Worm (Caenorhabditis elegans) whole organism, young adult: ENCODE data around the gene C27C12.4.

Experiments used
- B0336.3 ChIP-seq: fragments of 200-800 bp; sonication (Bioruptor generic); IDR thresholded peaks from 2 replicates; pipeline ENCODE4 v1.3.6; 2022; ENCODE audit warnings: missing genetic modification characterization, missing compliant biosample characterization
- F39B2.1 ChIP-seq: fragments of 200-800 bp; sonication (Bioruptor generic); IDR thresholded peaks from 2 replicates; pipeline ENCODE4 v1.3.6; 2022; ENCODE audit warnings: missing genetic modification reagents, missing genetic modification characterization, missing compliant biosample characterization
- Y53F4B.3 ChIP-seq: fragments of 200-800 bp; sonication (Bioruptor generic); IDR thresholded peaks from 2 replicates; pipeline ENCODE4 v1.3.6; 2022; ENCODE audit warnings: missing genetic modification reagents, missing genetic modification characterization, missing compliant biosample characterization
- ZK185.1 ChIP-seq: sonication (generic microtip); optimal IDR thresholded peaks from 2 replicates; lab custom pipeline; 2016; ENCODE audit warnings: mild to moderate bottlenecking, missing genetic modification characterization, missing compliant biosample characterization; ENCODE audit not compliant: poor library complexity, severe bottlenecking
- ama-1 ChIP-seq, 3 experiments: fragments of 150-350 bp in 1 of 3; sonication (generic microtip) in 2 of 3; optimal IDR thresholded peaks; 2 replicates each; lab custom pipeline; 2014 to 2018; ENCODE audit warnings: missing biosample characterization in 2 of 3, missing genetic modification characterization in 2 of 3, missing genetic modification reagents in 2 of 3
- attf-3 ChIP-seq: fragments of 200-800 bp; sonication (Bioruptor generic); conservative IDR thresholded peaks from 2 replicates; pipeline ENCODE4 v1.3.6; 2022; ENCODE audit warnings: missing genetic modification reagents, missing genetic modification characterization, missing compliant biosample characterization
- attf-6 ChIP-seq: fragments of 200-800 bp; sonication (Bioruptor generic); IDR thresholded peaks from 2 replicates; pipeline ENCODE4 v1.3.6; 2022; ENCODE audit warnings: missing genetic modification reagents, missing genetic modification characterization, missing compliant biosample characterization
- bed-2 ChIP-seq: fragments of 200-800 bp; sonication (Bioruptor generic); IDR thresholded peaks from 2 replicates; pipeline ENCODE4 v1.3.6; 2022; ENCODE audit warnings: missing genetic modification reagents, missing genetic modification characterization, missing compliant biosample characterization
- ccch-3 ChIP-seq: fragments of 200-800 bp; sonication (Bioruptor generic); optimal IDR thresholded peaks from 2 replicates; lab custom pipeline; 2018; ENCODE audit warnings: mild to moderate bottlenecking, missing genetic modification characterization, missing compliant biosample characterization
- cebp-1 ChIP-seq, 2 experiments: fragments of 200-800 bp in 1 of 2; sonication (Bioruptor generic) in 1 of 2; sonication (generic microtip) in 1 of 2; IDR thresholded peaks in 1 of 2; optimal IDR thresholded peaks in 1 of 2; 2 replicates each; pipeline versions ENCODE4 v1.3.6 to Lab custom; 2017 to 2022; ENCODE audit warnings: missing compliant biosample characterization in 2 of 2, missing genetic modification characterization in 2 of 2, mild to moderate bottlenecking in 1 of 2, missing genetic modification reagents in 1 of 2, moderate library complexity in 1 of 2
- ceh-40 ChIP-seq: fragments of 200-800 bp; sonication (Bioruptor generic); IDR thresholded peaks from 2 replicates; pipeline ENCODE4 v1.3.6; 2022; ENCODE audit warnings: missing genetic modification characterization, missing compliant biosample characterization
- ceh-79 ChIP-seq: sonication (generic microtip); optimal IDR thresholded peaks from 2 replicates; lab custom pipeline; 2017; ENCODE audit warnings: mild to moderate bottlenecking, missing genetic modification characterization, missing compliant biosample characterization
- dox-1 ChIP-seq: fragments of 200-800 bp; sonication (Bioruptor generic); IDR thresholded peaks from 2 replicates; pipeline ENCODE4 v1.3.6; 2022; ENCODE audit warnings: missing genetic modification reagents, missing genetic modification characterization, missing compliant biosample characterization
- dpl-1 ChIP-seq: fragments of 150-350 bp; optimal IDR thresholded peaks from 2 replicates; lab custom pipeline; 2014; ENCODE audit warnings: missing biosample characterization, missing genetic modification reagents, missing genetic modification characterization
- efl-1 ChIP-seq: fragments of 150-350 bp; optimal IDR thresholded peaks from 2 replicates; lab custom pipeline; 2014; ENCODE audit warnings: missing biosample characterization, missing genetic modification reagents, missing genetic modification characterization
- fkh-3 ChIP-seq: sonication (generic microtip); optimal IDR thresholded peaks from 2 replicates; lab custom pipeline; 2016; ENCODE audit warnings: mild to moderate bottlenecking, missing genetic modification characterization, missing compliant biosample characterization
- hlh-26 ChIP-seq: fragments of 200-800 bp; sonication (Bioruptor generic); conservative IDR thresholded peaks from 2 replicates; pipeline ENCODE4 v1.3.6; 2022; ENCODE audit warnings: missing genetic modification reagents, missing genetic modification characterization, missing compliant biosample characterization
- hsf-1 ChIP-seq: fragments of 200-800 bp; sonication (Bioruptor generic); IDR thresholded peaks from 2 replicates; pipeline ENCODE4 v1.3.6; 2022; ENCODE audit warnings: missing genetic modification reagents, missing genetic modification characterization, missing compliant biosample characterization
- let-526 ChIP-seq: fragments of 200-800 bp; sonication (Bioruptor generic); IDR thresholded peaks from 2 replicates; pipeline ENCODE4 v1.3.6; 2022; ENCODE audit warnings: missing genetic modification reagents, missing genetic modification characterization, missing compliant biosample characterization
- let-607 ChIP-seq, 2 experiments: fragments of 200-800 bp in 1 of 2; sonication (Bioruptor generic) in 1 of 2; sonication (generic microtip) in 1 of 2; optimal IDR thresholded peaks; 2 replicates each; lab custom pipeline; 2016 to 2018; ENCODE audit warnings: mild to moderate bottlenecking in 2 of 2, missing compliant biosample characterization in 2 of 2, missing genetic modification characterization in 2 of 2, moderate library complexity in 2 of 2, missing genotype in 1 of 2
- lin-40 ChIP-seq: sonication (generic microtip); optimal IDR thresholded peaks from 2 replicates; lab custom pipeline; 2016; ENCODE audit warnings: missing genetic modification characterization, mild to moderate bottlenecking, missing compliant biosample characterization, missing genotype, missing genetic modification reagents
- lin-54 ChIP-seq: fragments of 200-800 bp; sonication (Bioruptor generic); optimal IDR thresholded peaks from 2 replicates; lab custom pipeline; 2018; ENCODE audit warnings: mild to moderate bottlenecking, missing genetic modification characterization, missing compliant biosample characterization
- lir-1 ChIP-seq: fragments of 200-800 bp; sonication (Bioruptor generic); conservative IDR thresholded peaks from 2 replicates; pipeline ENCODE4 v1.3.6; 2022; ENCODE audit warnings: missing genetic modification reagents, missing genetic modification characterization, missing compliant biosample characterization
- lsl-1 ChIP-seq: fragments of 200-800 bp; sonication (Bioruptor generic); optimal IDR thresholded peaks from 2 replicates; lab custom pipeline; 2018; ENCODE audit warnings: mild to moderate bottlenecking, missing genetic modification characterization, moderate library complexity, missing compliant biosample characterization
- madf-10 ChIP-seq: sonication (generic microtip); optimal IDR thresholded peaks from 2 replicates; lab custom pipeline; 2016; ENCODE audit warnings: mild to moderate bottlenecking, missing genetic modification characterization, missing compliant biosample characterization
- madf-3 ChIP-seq: fragments of 200-800 bp; sonication (Bioruptor generic); IDR thresholded peaks from 2 replicates; pipeline ENCODE4 v1.3.6; 2022; ENCODE audit warnings: missing genetic modification reagents, missing genetic modification characterization, missing compliant biosample characterization
- mcd-1 ChIP-seq: fragments of 200-800 bp; sonication (Bioruptor generic); IDR thresholded peaks from 2 replicates; pipeline ENCODE4 v1.3.6; 2022; ENCODE audit warnings: missing genetic modification reagents, missing genetic modification characterization, missing compliant biosample characterization
- mel-28 ChIP-seq: sonication (generic microtip); optimal IDR thresholded peaks from 2 replicates; lab custom pipeline; 2016; ENCODE audit warnings: borderline replicate concordance, mild to moderate bottlenecking, missing genetic modification characterization, missing compliant biosample characterization
- mxl-1 ChIP-seq: sonication (generic microtip); optimal IDR thresholded peaks from 2 replicates; lab custom pipeline; 2016; ENCODE audit warnings: missing genetic modification characterization, missing compliant biosample characterization
- nfya-1 ChIP-seq: sonication (generic microtip); optimal IDR thresholded peaks from 2 replicates; lab custom pipeline; 2017; ENCODE audit warnings: antibody characterized with exemption, missing compliant biosample characterization, missing genetic modification characterization, borderline replicate concordance; ENCODE audit not compliant: insufficient read depth
- nfya-2 ChIP-seq: fragments of 200-800 bp; sonication (Bioruptor generic); IDR thresholded peaks from 2 replicates; pipeline ENCODE4 v1.3.6; 2022; ENCODE audit warnings: missing genetic modification reagents, missing genetic modification characterization, missing compliant biosample characterization
- nhr-179 ChIP-seq: sonication (generic microtip); optimal IDR thresholded peaks from 2 replicates; lab custom pipeline; 2016; ENCODE audit warnings: mild to moderate bottlenecking, missing genetic modification characterization, missing compliant biosample characterization
- nhr-27 ChIP-seq: fragments of 200-800 bp; sonication (Bioruptor generic); optimal IDR thresholded peaks from 2 replicates; lab custom pipeline; 2018; ENCODE audit warnings: mild to moderate bottlenecking, missing genetic modification characterization, moderate library complexity, missing compliant biosample characterization
- rec-8 ChIP-seq, 2 experiments: sonication (generic microtip); optimal IDR thresholded peaks; 2 replicates each; lab custom pipeline; 2016; ENCODE audit warnings: mild to moderate bottlenecking in 2 of 2, missing genetic modification characterization in 2 of 2, missing genetic modification reagents in 2 of 2, missing genotype in 2 of 2, missing biosample characterization in 1 of 2, missing compliant biosample characterization in 1 of 2, moderate library complexity in 1 of 2
- rpc-1 ChIP-seq, 2 experiments: fragments of 150-350 bp in 1 of 2; sonication (generic microtip) in 1 of 2; optimal IDR thresholded peaks; 2 replicates each; lab custom pipeline; 2014 to 2018; ENCODE audit warnings: missing biosample characterization in 1 of 2, missing genetic modification characterization in 1 of 2, missing genetic modification reagents in 1 of 2, missing genotype in 1 of 2
- snpc-4 ChIP-seq, 5 experiments: fragments of 150-350 bp in 1 of 5; sonication (generic microtip) in 4 of 5; optimal IDR thresholded peaks; 2 replicates each; lab custom pipeline; 2014 to 2018; ENCODE audit warnings: missing genetic modification characterization in 5 of 5, missing biosample characterization in 3 of 5, antibody characterized with exemption in 2 of 5, mild to moderate bottlenecking in 2 of 5, missing compliant biosample characterization in 2 of 5, missing genotype in 2 of 5, moderate library complexity in 2 of 5, missing genetic modification reagents in 1 of 5
- somi-1 ChIP-seq: fragments of 200-800 bp; sonication (Bioruptor generic); optimal IDR thresholded peaks from 2 replicates; lab custom pipeline; 2018; ENCODE audit warnings: mild to moderate bottlenecking, missing genetic modification characterization, missing compliant biosample characterization
- tbp1 ChIP-seq: fragments of 200-800 bp; sonication (Bioruptor generic); optimal IDR thresholded peaks from 2 replicates; lab custom pipeline; 2018; ENCODE audit warnings: mild to moderate bottlenecking, missing genetic modification characterization, missing compliant biosample characterization
- unc-130 ChIP-seq: sonication (generic microtip); optimal IDR thresholded peaks from 2 replicates; lab custom pipeline; 2016; ENCODE audit warnings: missing genetic modification reagents, missing genetic modification characterization, missing compliant biosample characterization
- xnd-1 ChIP-seq: sonication (generic microtip); optimal IDR thresholded peaks from 2 replicates; lab custom pipeline; 2016; ENCODE audit warnings: missing genotype, missing genetic modification reagents, missing genetic modification characterization, missing compliant biosample characterization
- ztf-26 ChIP-seq: sonication (generic microtip); optimal IDR thresholded peaks from 2 replicates; lab custom pipeline; 2017; ENCODE audit warnings: missing genetic modification characterization, missing compliant biosample characterization
- ztf-28 ChIP-seq: fragments of 200-800 bp; sonication (Bioruptor generic); IDR thresholded peaks from 2 replicates; pipeline ENCODE4 v1.3.6; 2022; ENCODE audit warnings: missing genetic modification reagents, missing genetic modification characterization, missing compliant biosample characterization
- ztf-3 ChIP-seq: fragments of 200-800 bp; sonication (Bioruptor generic); optimal IDR thresholded peaks from 2 replicates; lab custom pipeline; 2018; ENCODE audit warnings: mild to moderate bottlenecking, missing genetic modification characterization, missing compliant biosample characterization

C27C12.4 gene

ce11 chrX:14818464-14819259 is 35.2 kb upstream of the C27C12.4 start, which contains the start of gene epn-1 (continued):
- TF ChIP-seq ccch-3: no peak
- TF ChIP-seq mxl-1 (tag; lab: Kevin White, UChicago): peak; percentile 60
- TF ChIP-seq attf-3 (GFP tag; lab: Robert Waterston, UW): no peak
- no peak for TF ChIP-seq unc-130 (GFP tag; lab: Kevin White, UChicago)
- no peak for TF ChIP-seq nfya-1 (tag; lab: Kevin White, UChicago)
- peak; percentile 99 for TF ChIP-seq lir-1 (GFP tag; lab: Robert Waterston, UW)
- peak; percentile 73 for TF ChIP-seq tbp1
- peak; percentile 85 for TF ChIP-seq madf-3 (GFP tag; lab: Robert Waterston, UW)
- TF ChIP-seq ama-1 (optimal IDR thresholded peaks at IDR 0.05; lab: Kevin White, UChicago): no peak
- no peak for TF ChIP-seq ama-1 (GFP tag; optimal IDR thresholded peaks at IDR 0.05; lab: Kevin White, UChicago)
- no peak for TF ChIP-seq rec-8 (tag; optimal IDR thresholded peaks at IDR 0.05; lab: Kevin White, UChicago)
- no peak for TF ChIP-seq Y53F4B.3 (GFP tag; lab: Robert Waterston, UW)
- peak; percentile 98 for TF ChIP-seq lin-40
- TF ChIP-seq let-526 (GFP tag; lab: Robert Waterston, UW): peak; percentile 87
- TF ChIP-seq somi-1: peak; percentile 98
- peak; percentile 77; the same call in 1 of the 2 replicates for TF ChIP-seq F39B2.1 (GFP tag; lab: Robert Waterston, UW)
- TF ChIP-seq hsf-1 (GFP tag; lab: Robert Waterston, UW): 0 out of 2 replicates have a peak, but pooled peaks have one; percentile 55
- no peak for TF ChIP-seq ztf-28
- no peak for TF ChIP-seq nhr-179 (tag; lab: Kevin White, UChicago)
- TF ChIP-seq dpl-1 (GFP tag; lab: Kevin White, UChicago): no peak
- TF ChIP-seq mel-28 (tag; lab: Kevin White, UChicago): no peak
- TF ChIP-seq B0336.3 (GFP tag; lab: Robert Waterston, UW): peak; percentile 98
- TF ChIP-seq snpc-4 (GFP tag; optimal IDR thresholded peaks at IDR 0.05; lab: Kevin White, UChicago): peak; percentile 63
- TF ChIP-seq snpc-4 (tag; optimal IDR thresholded peaks at IDR 0.05; lab: Kevin White, UChicago): peak in 3 of 4 experiments; percentile 80 to 89 (median 87)
- no peak for TF ChIP-seq nfya-2
- peak; percentile 11 for TF ChIP-seq efl-1 (GFP tag; lab: Kevin White, UChicago)
- peak; percentile 75 for TF ChIP-seq lin-54 (GFP tag; lab: Kevin White, UChicago)
- peak; percentile 4 for TF ChIP-seq lsl-1 (GFP tag; lab: Kevin White, UChicago)
- no peak for TF ChIP-seq attf-6 (GFP tag; lab: Robert Waterston, UW)
- peak; percentile 86 to 96 for TF ChIP-seq let-607 (tag; optimal IDR thresholded peaks at IDR 0.05; lab: Kevin White, UChicago)
- peak; percentile 73 for TF ChIP-seq cebp-1 (GFP tag; IDR thresholded peaks at IDR 0.05; lab: Robert Waterston, UW)
- peak; percentile 97 for TF ChIP-seq cebp-1 (tag; optimal IDR thresholded peaks at IDR 0.05; lab: Kevin White, UChicago)
- TF ChIP-seq dox-1 (GFP tag; lab: Robert Waterston, UW): peak; percentile 97
- TF ChIP-seq ztf-26 (tag; lab: Kevin White, UChicago): peak; percentile 97
- 0 out of 2 replicates have a peak, but pooled peaks have one; percentile 26 for TF ChIP-seq ceh-40 (GFP tag; lab: Robert Waterston, UW)
- peak; percentile 79; the same call in 1 of the 2 replicates for TF ChIP-seq bed-2 (GFP tag; lab: Robert Waterston, UW)
- no peak for TF ChIP-seq hlh-26 (GFP tag; lab: Robert Waterston, UW)
- TF ChIP-seq ZK185.1 (tag; lab: Kevin White, UChicago): peak; percentile 82
- TF ChIP-seq fkh-3 (tag; lab: Kevin White, UChicago): peak; percentile 30
- TF ChIP-seq xnd-1 (tag; lab: Kevin White, UChicago): no peak
- peak; percentile 71 for TF ChIP-seq nhr-27 (tag; lab: Kevin White, UChicago)
- peak; percentile 88 for TF ChIP-seq mcd-1 (GFP tag; lab: Robert Waterston, UW)
- TF ChIP-seq ztf-3 (GFP tag; lab: Kevin White, UChicago): peak; percentile 89
- TF ChIP-seq ceh-79 (tag; lab: Kevin White, UChicago): peak; percentile 87
- no peak for TF ChIP-seq rpc-1 (optimal IDR thresholded peaks at IDR 0.05; lab: Kevin White, UChicago)
- TF ChIP-seq rpc-1 (tag; optimal IDR thresholded peaks at IDR 0.05; lab: Kevin White, UChicago): no peak
- TF ChIP-seq madf-10 (tag; lab: Kevin White, UChicago): peak; percentile 98
